Worm (Caenorhabditis elegans) whole organism, L2 larva: ENCODE measurements around the gene acox-1.5.

Source experiments
- alr-1 ChIP-seq: fragments of 150-350 bp; optimal IDR thresholded peaks from 2 replicates; lab custom pipeline; 2014; ENCODE audit warnings: missing biosample characterization, missing genetic modification characterization
- ama-1 ChIP-seq: fragments of 150-350 bp; optimal IDR thresholded peaks from 2 replicates; lab custom pipeline; 2018; ENCODE audit warnings: inconsistent platforms
- ceh-82 ChIP-seq: fragments of 150-350 bp; optimal IDR thresholded peaks from 2 replicates; lab custom pipeline; 2014; ENCODE audit warnings: missing biosample characterization, missing genetic modification characterization
- lin-11 ChIP-seq: fragments of 150-350 bp; sonication (generic microtip); optimal IDR thresholded peaks from 2 replicates; lab custom pipeline; 2014; ENCODE audit warnings: missing biosample characterization, missing genetic modification characterization, inconsistent platforms, mixed read lengths
- lin-13 ChIP-seq: fragments of 150-350 bp; optimal IDR thresholded peaks from 2 replicates; lab custom pipeline; 2014; ENCODE audit warnings: missing biosample characterization, missing genetic modification reagents, missing genetic modification characterization
- lin-39 ChIP-seq: fragments of 150-350 bp; optimal IDR thresholded peaks from 2 replicates; lab custom pipeline; 2014; ENCODE audit warnings: missing biosample characterization, missing genetic modification reagents, missing genetic modification characterization
- nhr-21 ChIP-seq: fragments of 150-350 bp; optimal IDR thresholded peaks from 2 replicates; lab custom pipeline; 2014; ENCODE audit warnings: missing biosample characterization, missing genetic modification characterization
- nhr-237 ChIP-seq: fragments of 150-350 bp; optimal IDR thresholded peaks from 2 replicates; lab custom pipeline; 2014; ENCODE audit warnings: missing biosample characterization, missing genetic modification characterization
- nhr-25 ChIP-seq: fragments of 150-350 bp; sonication (generic microtip); optimal IDR thresholded peaks from 3 replicates; lab custom pipeline; 2014; ENCODE audit warnings: missing biosample characterization, missing genetic modification characterization
- snpc-4 ChIP-seq: fragments of 150-350 bp; optimal IDR thresholded peaks from 2 replicates; lab custom pipeline; 2014; ENCODE audit warnings: missing biosample characterization, missing genetic modification characterization
- unc-39 ChIP-seq: fragments of 150-350 bp; optimal IDR thresholded peaks from 2 replicates; lab custom pipeline; 2014; ENCODE audit warnings: missing biosample characterization, missing genetic modification characterization
- unc-62 ChIP-seq: fragments of 150-350 bp; optimal IDR thresholded peaks from 2 replicates; lab custom pipeline; 2014; ENCODE audit warnings: missing biosample characterization, missing genetic modification reagents, missing genetic modification characterization
- ztf-4 ChIP-seq: fragments of 150-350 bp; optimal IDR thresholded peaks from 2 replicates; lab custom pipeline; 2014; ENCODE audit warnings: missing biosample characterization, missing genetic modification characterization

ce11 chrIII:9564410-9564809, 27.6 kb downstream of the acox-1.5 start, which contains the start of gene C48B4.10:
- TF ChIP-seq lin-39 (tag; lab: Kevin White, UChicago) (no peak), unc-62 (GFP tag; lab: Kevin White, UChicago) (no peak), ztf-4 (no peak), nhr-21 (tag; lab: Kevin White, UChicago) (no peak), nhr-25 (tag; lab: Kevin White, UChicago) (no peak), nhr-237 (tag; lab: Kevin White, UChicago) (no peak), ama-1 (lab: Kevin White, UChicago) (no peak), lin-11 (tag; lab: Kevin White, UChicago) (no peak), alr-1 (tag; lab: Kevin White, UChicago) (no peak), snpc-4 (tag; lab: Kevin White, UChicago) (no peak), lin-13 (GFP tag; lab: Kevin White, UChicago) (no peak), unc-39 (tag; lab: Kevin White, UChicago) (no peak), ceh-82 (tag; lab: Kevin White, UChicago) (no peak)
